Fruit fly (Drosophila melanogaster) whole organism: ENCODE results near the gene Sodh1.

Experiments
- CG8478 ChIP-seq: fragments of >200 bp; optimal IDR thresholded peaks from 2 replicates; lab custom pipeline; 2018; ENCODE audit warnings: inconsistent platforms
- Dll ChIP-seq: fragments of >200 bp; optimal IDR thresholded peaks from 2 replicates; lab custom pipeline; 2017
- EcR ChIP-seq, 2 experiments: fragments of >200 bp; optimal IDR thresholded peaks; 2 replicates each; lab custom pipeline; 2017; ENCODE audit warnings: missing biosample characterization in 2 of 2, missing genetic modification characterization in 2 of 2, missing genetic modification reagents in 2 of 2
- pan ChIP-seq: fragments of >200 bp; optimal IDR thresholded peaks from 2 replicates; lab custom pipeline; 2017
- usp ChIP-seq: fragments of >200 bp; optimal IDR thresholded peaks from 2 replicates; lab custom pipeline; 2017; ENCODE audit warnings: missing biosample characterization, missing genetic modification characterization, mixed read lengths

- TF ChIP-seq EcR (GFP tag; optimal IDR thresholded peaks at IDR 0.05; lab: Kevin White, UChicago) = no peak
- no peak for TF ChIP-seq CG8478 (lab: Kevin White, UChicago)
- no peak for TF ChIP-seq usp
- no peak for TF ChIP-seq pan (lab: Kevin White, UChicago)
- TF ChIP-seq Dll (lab: Kevin White, UChicago) = no peak
These were observed 15.0 kb downstream of the Sodh1 start, which contains the start of the genes CG1105 and CG1965 for dm6 chr3R:7067092-7067491.
